Worm (Caenorhabditis elegans) whole organism, dauer: Measurements from ENCODE around the gene F35H12.1.

ENCODE experiments used
- unc-62 ChIP-seq: sonication (generic microtip); optimal IDR thresholded peaks from 2 replicates; lab custom pipeline; 2017; ENCODE audit warnings: missing biosample characterization, missing genetic modification reagents, missing genetic modification characterization

The F35H12.1 gene

DNA sequence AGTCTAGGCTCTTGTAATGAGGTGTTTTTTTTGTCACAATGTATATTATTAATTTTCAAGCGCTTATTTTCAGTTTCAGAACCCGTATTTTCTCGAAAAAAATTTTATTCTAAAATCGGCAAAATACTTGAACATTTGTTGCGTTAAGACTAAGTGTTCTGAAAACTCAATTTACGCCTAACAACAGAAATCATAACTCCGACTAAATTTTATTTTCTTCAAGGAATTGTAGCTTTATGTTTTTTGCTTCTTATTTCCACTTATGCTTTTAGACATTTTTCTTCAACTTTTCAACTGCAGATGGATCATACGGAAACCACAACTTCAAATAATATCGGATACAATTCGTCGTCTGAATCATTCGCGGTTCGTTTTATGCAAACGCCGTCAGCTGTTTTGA lies at the start of gene F35H12.1:
TSS of gene F35H12.1 (plus strand) at position 301 of the 400 bp plus-strand sequence.
- TF ChIP-seq unc-62 (GFP tag; lab: Kevin White, UChicago), result no peak

DNA sequence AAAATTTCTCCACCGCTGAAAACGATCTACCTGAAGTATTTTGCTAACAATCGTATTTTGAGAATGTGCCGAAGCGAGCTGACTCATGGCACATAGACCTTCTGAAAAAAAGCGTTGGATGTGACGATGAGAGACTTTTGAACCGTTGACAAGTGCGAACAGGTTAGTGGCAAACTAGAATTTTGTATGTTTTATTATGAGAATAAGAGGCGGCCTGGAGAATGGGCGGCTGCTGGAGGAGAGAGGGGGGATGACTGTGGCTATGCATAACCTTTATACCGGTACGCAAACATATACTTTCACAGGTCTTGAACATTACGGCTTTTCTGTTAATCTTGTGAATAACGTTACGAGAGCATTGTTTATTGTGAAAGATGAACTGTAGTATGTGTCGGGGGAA lies 45.3 kb upstream of the F35H12.1 start, which contains the start of gene mam-1:
TSS of gene mam-1 (minus strand) at position 101 of the 400 bp plus-strand sequence.
- no peak for TF ChIP-seq unc-62 (GFP tag; lab: Kevin White, UChicago)

DNA sequence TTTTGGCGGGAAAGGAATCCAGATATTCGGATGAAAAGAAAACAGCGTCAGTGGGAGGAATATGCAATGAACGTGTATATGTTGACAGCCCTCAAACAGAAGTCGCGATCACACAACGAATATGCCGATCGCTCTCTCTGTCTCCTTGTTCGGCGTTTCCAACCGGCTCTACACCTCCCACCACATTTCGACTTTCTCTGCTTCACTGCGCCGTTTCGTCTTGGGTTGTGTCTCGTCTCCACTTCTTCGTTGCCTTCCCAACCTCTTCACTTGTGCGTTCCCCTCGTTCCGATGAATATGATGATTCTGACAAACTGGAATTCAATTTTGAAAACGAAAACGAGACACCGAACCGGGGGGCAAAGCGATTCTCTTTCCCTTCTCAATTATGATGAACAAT lies 35.7 kb upstream of the F35H12.1 start, which contains the start of gene mab-7:
TSS of gene mab-7 (minus strand) at position 101 of the 400 bp plus-strand sequence.
- no peak for TF ChIP-seq unc-62 (GFP tag; lab: Kevin White, UChicago)

DNA sequence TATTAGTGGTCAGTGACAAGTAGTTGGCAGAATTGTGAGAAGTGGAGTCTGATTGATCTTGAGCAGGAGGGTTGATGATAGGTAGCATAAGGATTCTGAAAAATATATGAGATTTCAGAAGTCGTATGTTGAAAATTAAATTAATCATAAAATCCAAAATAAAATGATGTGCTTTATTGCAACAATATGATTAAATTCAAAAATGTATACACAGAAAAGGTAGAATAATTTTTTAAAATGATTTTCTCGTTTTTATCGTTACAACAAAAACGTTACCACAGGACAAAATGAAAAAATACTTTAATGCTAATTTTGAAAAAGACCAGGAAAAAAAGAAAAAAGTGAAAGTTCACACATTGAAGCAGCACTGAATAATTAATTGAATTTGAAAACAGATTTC lies 31.1 kb upstream of the F35H12.1 start, which contains the start of gene ZC13.10:
TSS of gene ZC13.10 (minus strand) at position 101 of the 400 bp plus-strand sequence.
- no peak for TF ChIP-seq unc-62 (GFP tag; lab: Kevin White, UChicago)

DNA sequence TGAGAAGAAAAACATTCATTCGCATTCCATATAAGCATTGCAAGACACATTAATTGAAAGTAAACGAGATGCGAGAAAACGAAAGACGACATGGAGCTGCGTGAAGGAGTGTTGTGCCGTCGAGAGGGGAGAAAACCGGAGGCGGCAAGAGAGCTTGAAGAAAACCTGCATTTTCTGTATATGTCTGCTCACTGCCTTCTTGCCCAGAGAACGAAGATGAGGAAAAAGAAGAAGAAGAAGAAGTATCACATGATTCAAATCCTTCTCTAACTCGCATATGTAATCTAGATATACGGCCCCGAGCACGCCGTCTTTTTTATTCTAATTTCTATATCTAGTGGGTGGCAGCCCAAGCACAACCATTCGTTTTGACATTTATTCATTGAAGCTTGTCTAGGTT lies 23.3 kb upstream of the F35H12.1 start:
- no peak for TF ChIP-seq unc-62 (GFP tag; lab: Kevin White, UChicago)

DNA sequence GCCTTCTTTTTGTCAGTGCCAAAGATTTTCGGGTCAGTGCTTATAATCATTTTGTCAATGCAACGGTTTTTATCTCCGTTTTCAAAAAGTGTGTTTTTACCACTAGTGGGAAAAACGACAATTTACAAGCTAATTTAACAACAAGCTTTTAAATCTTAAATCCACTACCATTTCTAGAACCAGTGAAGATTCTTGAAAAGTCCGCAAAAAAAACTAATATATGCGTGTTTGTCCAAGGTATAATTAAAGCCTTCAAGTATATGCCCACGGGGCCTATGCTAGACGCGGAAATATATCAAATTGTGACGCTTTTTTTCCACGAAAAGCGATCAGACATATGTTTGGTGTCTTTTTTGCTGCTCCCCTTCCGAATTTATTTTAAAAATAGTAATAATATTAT lies 21.0 kb upstream of the F35H12.1 start:
- no peak for TF ChIP-seq unc-62 (GFP tag; lab: Kevin White, UChicago)

DNA sequence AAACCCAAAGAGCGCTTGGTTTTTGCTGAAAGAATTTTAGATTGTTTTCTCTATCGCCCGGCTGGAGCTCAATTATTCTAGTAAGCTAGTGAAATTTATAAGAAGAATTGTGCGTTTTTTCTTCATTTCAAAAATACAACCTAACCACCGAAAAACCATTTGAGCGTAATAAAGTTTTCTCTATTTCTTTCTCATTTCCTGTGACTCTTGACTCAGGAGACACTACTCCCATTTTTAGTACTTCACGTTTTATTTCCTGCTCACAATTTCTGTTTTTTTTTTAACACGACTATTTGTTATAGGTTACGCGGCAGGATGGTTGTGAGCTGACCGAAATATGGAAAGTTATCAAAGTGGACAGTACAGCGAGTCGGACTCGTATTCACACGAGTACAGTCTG lies 20.6 kb upstream of the F35H12.1 start, which contains the start of gene F35H12.6:
TSS of gene F35H12.6 (plus strand) at position 301 of the 400 bp plus-strand sequence.
- TF ChIP-seq unc-62 (GFP tag; lab: Kevin White, UChicago), result no peak

DNA sequence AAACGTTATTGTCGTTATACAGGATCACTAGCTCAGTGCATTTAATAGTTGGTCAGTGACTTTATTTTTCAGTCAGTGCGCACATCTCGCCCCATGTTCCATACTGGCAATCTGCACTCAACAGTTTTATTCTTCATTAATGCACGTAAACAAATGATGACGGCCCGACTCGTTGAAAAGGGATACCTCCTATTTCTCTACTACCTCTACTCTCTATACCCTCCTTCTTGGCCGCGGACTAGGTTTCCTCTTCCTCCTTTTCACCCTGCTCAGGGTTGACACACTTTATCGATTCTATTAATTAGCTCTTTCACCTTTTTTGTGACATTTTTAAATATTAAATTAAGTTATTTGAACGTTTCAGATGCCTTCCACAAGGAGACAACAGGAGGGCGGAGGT lies 18.1 kb upstream of the F35H12.1 start, which contains the start of gene sel-12:
TSS of gene sel-12 (plus strand) at position 358 of the 400 bp plus-strand sequence.
- no peak for TF ChIP-seq unc-62 (GFP tag; lab: Kevin White, UChicago)

DNA sequence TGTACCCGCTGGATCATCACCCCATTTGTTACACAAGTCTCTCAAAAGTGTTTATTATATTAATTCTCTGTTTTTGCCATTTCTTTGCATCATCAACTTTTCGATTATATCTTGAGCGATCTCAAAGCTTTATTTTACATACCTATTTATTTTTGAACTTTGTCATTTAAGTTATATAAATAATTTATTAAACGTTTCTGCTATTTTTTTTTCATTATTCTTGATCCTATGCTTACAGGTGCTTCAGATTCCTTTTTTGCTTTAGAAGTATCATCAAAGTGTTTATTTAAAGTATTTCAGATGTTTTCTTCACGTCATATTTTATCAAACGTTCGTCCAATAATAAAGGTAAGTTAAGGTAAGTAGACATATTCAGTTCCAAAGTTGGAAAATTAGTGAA lies 15.5 kb upstream of the F35H12.1 start, which contains the start of gene F35H12.5:
TSS of gene F35H12.5 (plus strand) at position 301 of the 400 bp plus-strand sequence.
- no peak for TF ChIP-seq unc-62 (GFP tag; lab: Kevin White, UChicago)

DNA sequence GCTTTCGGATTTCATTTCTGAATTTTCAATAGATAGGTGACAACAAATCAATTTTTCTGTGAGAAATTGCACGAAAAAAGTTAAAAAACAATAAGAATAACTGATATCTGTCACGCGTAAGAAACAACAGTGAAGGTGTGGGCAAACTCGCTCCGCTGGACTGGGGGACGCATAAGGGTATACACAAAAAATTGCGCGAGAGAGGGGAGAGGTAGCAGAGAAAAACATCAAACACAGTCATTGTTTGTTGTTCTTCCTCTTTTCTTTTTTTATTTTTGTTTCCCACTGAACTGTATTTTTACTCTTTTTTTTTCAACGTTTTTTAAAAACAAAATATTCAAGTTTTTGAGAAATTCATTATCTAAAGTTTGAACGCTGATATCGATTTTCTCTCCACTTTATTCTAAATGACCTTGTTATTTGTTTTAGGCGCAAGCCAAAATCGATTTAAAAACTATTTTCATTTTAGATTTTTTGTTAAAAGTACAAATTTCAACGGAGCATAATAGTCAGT lies 9.1 kb upstream of the F35H12.1 start, which contains the start of the genes pifk-1 and tbc-11:
TSS of gene pifk-1 (minus strand) at position 17 of the 514 bp plus-strand sequence.
TSS of gene tbc-11 (plus strand) at position 464 of the 514 bp plus-strand sequence.
- TF ChIP-seq unc-62 (GFP tag; lab: Kevin White, UChicago), result no peak

DNA sequence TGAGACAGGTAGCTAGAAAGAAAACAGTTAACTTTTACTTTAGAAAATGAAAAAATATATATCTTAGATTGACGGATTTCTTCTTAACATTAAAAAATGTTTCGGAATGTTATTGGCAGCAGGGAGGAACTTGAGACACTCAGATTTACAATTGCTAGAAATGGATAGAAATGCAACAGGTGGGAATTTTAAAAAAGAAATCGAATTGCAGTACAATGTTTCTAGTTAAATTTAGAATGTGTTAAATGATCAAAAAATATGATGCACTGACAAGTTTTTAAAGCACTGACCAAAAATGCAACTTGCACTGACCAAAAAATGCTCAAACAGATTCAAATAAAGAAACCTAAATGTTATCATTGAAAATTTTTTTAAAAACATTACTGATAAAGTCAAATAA lies 7.5 kb upstream of the F35H12.1 start:
- no peak for TF ChIP-seq unc-62 (GFP tag; lab: Kevin White, UChicago)

DNA sequence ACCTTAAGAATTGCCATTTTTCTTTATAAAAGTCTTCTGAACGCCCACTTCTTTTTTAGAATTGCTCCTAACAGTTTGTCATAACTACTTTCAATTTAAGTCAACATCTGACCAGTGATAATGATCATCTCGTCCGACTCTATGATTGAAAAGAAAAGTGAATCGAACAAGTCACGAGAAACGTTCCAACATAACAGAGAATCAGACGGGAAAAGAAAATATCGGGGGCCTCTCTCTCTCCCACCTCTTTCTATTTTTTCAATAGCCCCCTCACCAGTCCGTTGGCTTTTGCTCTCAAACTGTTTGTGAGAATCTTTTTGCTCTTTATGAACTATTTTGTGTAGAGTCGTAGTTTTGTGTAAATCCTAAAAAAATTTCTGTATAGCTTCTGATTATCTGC lies 6.0 kb upstream of the F35H12.1 start:
- TF ChIP-seq unc-62 (GFP tag; lab: Kevin White, UChicago), result no peak

DNA sequence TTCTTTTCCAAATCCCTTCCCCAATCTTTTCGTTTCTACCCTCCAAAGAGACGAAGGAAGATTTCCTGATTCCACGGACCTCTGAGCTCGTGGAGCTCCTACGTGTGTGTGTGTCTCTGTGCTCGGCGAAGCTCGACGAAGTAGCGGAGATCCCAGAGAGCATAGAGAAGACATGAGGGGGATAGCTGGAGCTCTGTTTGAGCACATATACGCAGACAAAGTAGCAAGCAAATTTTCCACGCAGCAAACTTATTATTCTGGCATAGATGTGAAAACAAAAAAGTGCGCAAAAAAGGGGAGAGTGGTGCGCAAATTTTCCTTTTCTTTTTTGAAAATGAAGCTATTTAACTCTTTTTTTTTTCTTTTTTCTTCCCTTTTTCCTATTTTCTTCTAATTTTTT lies 730 bp upstream of the F35H12.1 start:
- no peak for TF ChIP-seq unc-62 (GFP tag; lab: Kevin White, UChicago)

DNA sequence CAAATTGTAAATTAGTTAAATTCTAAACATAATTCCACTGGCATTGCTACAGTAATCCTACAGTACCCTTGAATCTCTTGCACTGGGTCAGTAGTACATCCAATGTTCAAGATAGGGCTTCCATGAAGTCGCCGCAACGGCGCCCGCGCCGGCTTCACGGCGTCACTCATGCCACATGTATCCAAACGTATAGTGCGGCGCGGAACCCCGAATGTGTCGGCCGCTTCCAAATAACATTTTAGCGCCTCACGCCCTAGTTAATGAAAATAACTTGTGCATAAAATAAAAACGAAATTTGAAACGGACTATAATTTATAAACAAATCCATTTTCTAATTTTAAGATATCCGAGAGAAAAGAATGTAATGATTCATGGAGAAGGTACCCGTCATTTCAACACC lies 2.4 kb downstream of the F35H12.1 start:
- TF ChIP-seq unc-62 (GFP tag; lab: Kevin White, UChicago), result no peak

DNA sequence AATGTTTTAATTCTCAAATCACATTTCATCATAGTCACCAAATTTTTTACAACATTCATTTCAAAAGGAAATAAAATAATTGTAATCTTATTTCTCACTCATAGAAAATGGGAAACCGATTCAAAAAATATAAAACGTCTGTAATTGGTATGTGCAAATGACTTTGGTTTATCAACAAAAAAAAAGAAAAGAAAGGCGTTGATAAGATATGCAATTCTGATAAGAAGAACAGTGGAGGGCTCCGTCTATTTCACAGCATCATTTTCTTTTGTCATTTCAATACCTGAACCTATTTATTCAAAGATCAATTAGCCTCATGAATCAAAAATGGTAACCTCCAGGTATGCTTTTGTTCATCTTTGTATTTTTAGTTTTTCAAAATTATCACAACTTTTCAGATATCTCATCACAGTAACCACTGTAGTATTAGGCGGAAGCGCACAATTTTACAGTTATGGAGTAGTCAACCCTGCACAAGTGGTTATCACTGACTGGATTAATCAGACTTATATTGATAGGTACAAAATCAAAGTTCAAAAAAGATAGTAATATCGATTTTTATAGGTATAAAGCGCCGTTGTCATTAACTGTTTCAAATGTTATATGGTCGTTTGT lies 4.8 kb downstream of the F35H12.1 start, which contains the start of gene F53H8.3:
TSS of gene F53H8.3 (plus strand) at position 275 of the 615 bp plus-strand sequence.
- TF ChIP-seq unc-62 (GFP tag; lab: Kevin White, UChicago), result no peak

DNA sequence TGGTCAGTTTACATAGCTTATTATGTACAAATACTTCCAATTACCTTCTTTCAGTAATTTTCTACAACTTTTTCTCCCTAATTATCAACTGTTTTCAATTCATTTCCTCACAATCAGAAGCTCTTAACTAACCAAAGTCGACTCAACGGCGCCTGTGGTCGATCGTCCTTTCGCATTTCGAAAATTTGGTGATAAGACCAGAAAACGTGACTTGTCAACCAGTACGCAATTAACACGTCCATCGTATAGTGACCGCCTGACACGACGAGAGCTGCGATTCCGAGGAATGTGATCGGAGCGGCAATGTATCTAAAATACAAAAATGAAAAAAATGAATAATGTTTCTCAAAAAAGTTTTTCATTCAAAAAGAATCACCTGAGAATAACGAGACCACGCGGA lies 12.1 kb downstream of the F35H12.1 start:
- TF ChIP-seq unc-62 (GFP tag; lab: Kevin White, UChicago), result no peak
